Worm (Caenorhabditis elegans) whole organism, mixed stage, embryonic: ENCODE results near the gene str-225.
A peak's percentile ranks its signal among the peaks of the same experiment; 100 is the strongest.
"Not testable (repeated sequence)": the region's sequence is repeated elsewhere in the genome, so short reads cannot be mapped to it uniquely, and the experiment has no call there.

ENCODE experiments used
- M03D4.4 ChIP-seq: sonication (generic microtip); optimal IDR thresholded peaks from 2 replicates; lab custom pipeline; 2017; ENCODE audit warnings: mild to moderate bottlenecking, missing genetic modification characterization, missing compliant biosample characterization
- blmp-1 ChIP-seq: fragments of 150-350 bp; optimal IDR thresholded peaks from 2 replicates; lab custom pipeline; 2014; ENCODE audit warnings: missing biosample characterization, missing genetic modification characterization
- ceh-39 ChIP-seq: fragments of 150-350 bp; optimal IDR thresholded peaks from 2 replicates; lab custom pipeline; 2014; ENCODE audit warnings: missing biosample characterization, missing genetic modification characterization
- ceh-43 ChIP-seq: fragments of 200-800 bp; sonication (Bioruptor generic); optimal IDR thresholded peaks from 2 replicates; lab custom pipeline; 2018; ENCODE audit warnings: mild to moderate bottlenecking, missing genetic modification characterization, moderate library complexity, missing compliant biosample characterization
- cnd-1 ChIP-seq: fragments of 200-800 bp; sonication (Bioruptor generic); optimal IDR thresholded peaks from 2 replicates; lab custom pipeline; 2018; ENCODE audit warnings: mild to moderate bottlenecking, missing genetic modification characterization, missing compliant biosample characterization
- drap-1 ChIP-seq: fragments of 200-800 bp; sonication (Bioruptor generic); optimal IDR thresholded peaks from 3 replicates; lab custom pipeline; 2018; ENCODE audit warnings: mild to moderate bottlenecking, missing genetic modification characterization, missing compliant biosample characterization
- elt-3 ChIP-seq: fragments of 150-350 bp; optimal IDR thresholded peaks from 2 replicates; lab custom pipeline; 2014; ENCODE audit warnings: missing biosample characterization, missing genetic modification characterization
- flh-1 ChIP-seq: fragments of 200-800 bp; sonication (Bioruptor generic); optimal IDR thresholded peaks from 2 replicates; lab custom pipeline; 2018; ENCODE audit warnings: mild to moderate bottlenecking, missing genetic modification characterization, moderate library complexity, missing compliant biosample characterization
- ham-2 ChIP-seq: fragments of 200-800 bp; sonication (Bioruptor generic); optimal IDR thresholded peaks from 2 replicates; lab custom pipeline; 2018; ENCODE audit warnings: mild to moderate bottlenecking, missing genetic modification characterization, missing compliant biosample characterization
- hlh-1 ChIP-seq: fragments of 150-350 bp; optimal IDR thresholded peaks from 2 replicates; lab custom pipeline; 2014; ENCODE audit warnings: missing biosample characterization, missing genetic modification reagents, missing genetic modification characterization
- lsy-2 ChIP-seq: fragments of 150-350 bp; optimal IDR thresholded peaks from 2 replicates; lab custom pipeline; 2014; ENCODE audit warnings: missing biosample characterization, missing genetic modification characterization
- mab-5 ChIP-seq: fragments of 150-350 bp; optimal IDR thresholded peaks from 2 replicates; lab custom pipeline; 2014; ENCODE audit warnings: missing biosample characterization, missing genetic modification characterization
- mep-1 ChIP-seq: fragments of 150-350 bp; optimal IDR thresholded peaks from 2 replicates; lab custom pipeline; 2017; ENCODE audit warnings: missing biosample characterization, missing genetic modification reagents, missing genetic modification characterization, inconsistent platforms
- mls-2 ChIP-seq: sonication (generic microtip); optimal IDR thresholded peaks from 2 replicates; lab custom pipeline; 2016; ENCODE audit warnings: mild to moderate bottlenecking, missing genetic modification characterization, moderate library complexity, missing compliant biosample characterization
- nhr-2 ChIP-seq: fragments of 150-350 bp; optimal IDR thresholded peaks from 2 replicates; lab custom pipeline; 2014; ENCODE audit warnings: missing biosample characterization, missing genetic modification characterization
- nhr-237 ChIP-seq: fragments of 150-350 bp; optimal IDR thresholded peaks from 2 replicates; lab custom pipeline; 2014; ENCODE audit warnings: missing biosample characterization, missing genetic modification characterization
- nhr-28 ChIP-seq: fragments of 150-350 bp; optimal IDR thresholded peaks from 2 replicates; lab custom pipeline; 2014; ENCODE audit warnings: missing biosample characterization, missing genetic modification characterization
- nhr-76 ChIP-seq: sonication (generic microtip); optimal IDR thresholded peaks from 2 replicates; lab custom pipeline; 2017; ENCODE audit warnings: missing biosample characterization, missing genetic modification characterization
- sem-2 ChIP-seq: fragments of 200-800 bp; sonication (Bioruptor generic); optimal IDR thresholded peaks from 2 replicates; lab custom pipeline; 2018; ENCODE audit warnings: mild to moderate bottlenecking, missing genetic modification characterization, missing compliant biosample characterization
- snpc-4 ChIP-seq: fragments of 150-350 bp; optimal IDR thresholded peaks from 2 replicates; lab custom pipeline; 2014; ENCODE audit warnings: missing biosample characterization, missing genetic modification characterization
- tbx-8 ChIP-seq: fragments of 200-800 bp; sonication (Bioruptor generic); optimal IDR thresholded peaks from 2 replicates; lab custom pipeline; 2018; ENCODE audit warnings: mild to moderate bottlenecking, missing genetic modification characterization, moderate library complexity, missing compliant biosample characterization
- unc-120 ChIP-seq: sonication (generic microtip); optimal IDR thresholded peaks from 2 replicates; lab custom pipeline; 2017; ENCODE audit warnings: missing genetic modification characterization, missing compliant biosample characterization; ENCODE audit not compliant: poor library complexity, severe bottlenecking
- unc-39 ChIP-seq: fragments of 150-350 bp; optimal IDR thresholded peaks from 2 replicates; lab custom pipeline; 2014; ENCODE audit warnings: missing biosample characterization, missing genetic modification characterization
- zip-8 ChIP-seq: fragments of 150-350 bp; optimal IDR thresholded peaks from 2 replicates; lab custom pipeline; 2014; ENCODE audit warnings: missing biosample characterization, missing genetic modification characterization
- ztf-11 ChIP-seq: fragments of 150-350 bp; optimal IDR thresholded peaks from 2 replicates; lab custom pipeline; 2014; ENCODE audit warnings: missing biosample characterization, missing genetic modification characterization

str-225 gene

ce11 chrV:3549553-3549952 is 41.9 kb downstream of the str-225 start, which contains the start of gene sri-21:
sri-21 (plus strand) TSS chrV:3549853.
- TF ChIP-seq mls-2 (tag; lab: Kevin White, UChicago) (no peak), ceh-39 (tag; lab: Kevin White, UChicago) (no peak), tbx-8 (GFP tag; lab: Kevin White, UChicago) (no peak), nhr-237 (tag; lab: Kevin White, UChicago) (no peak), blmp-1 (tag; lab: Kevin White, UChicago) (no peak), unc-39 (tag; lab: Kevin White, UChicago) (no peak), mab-5 (no peak), nhr-28 (tag; lab: Kevin White, UChicago) (no peak), ztf-11 (tag; lab: Kevin White, UChicago) (no peak), elt-3 (no peak), nhr-76 (no peak), cnd-1 (tag; lab: Kevin White, UChicago) (no peak), nhr-2 (tag; lab: Kevin White, UChicago) (no peak), snpc-4 (tag; lab: Kevin White, UChicago) (no peak), drap-1 (GFP tag; lab: Kevin White, UChicago) (no peak), ham-2 (GFP tag; lab: Kevin White, UChicago) (no peak), flh-1 (GFP tag; lab: Kevin White, UChicago) (no peak), mep-1 (no peak), ceh-43 (GFP tag; lab: Kevin White, UChicago) (no peak), zip-8 (tag; lab: Kevin White, UChicago) (no peak)

- TF ChIP-seq mab-5 (no peak), flh-1 (GFP tag; lab: Kevin White, UChicago) (no peak), M03D4.4 (tag; lab: Kevin White, UChicago) (no peak)
Measured at ce11 chrV:3551765-3552164, 44.1 kb downstream of the str-225 start, which contains the start of gene grl-28. grl-28 (minus strand) TSS chrV:3551865.

ce11 chrV:3552740-3553469 is 45.3 kb downstream of the str-225 start, which contains the start of gene T24A6.20:
T24A6.20 (plus strand) TSS chrV:3553134.
- TF ChIP-seq cnd-1 (tag; lab: Kevin White, UChicago): no peak
- TF ChIP-seq ceh-39 (tag; lab: Kevin White, UChicago): peak; percentile 5
- no peak for TF ChIP-seq flh-1 (GFP tag; lab: Kevin White, UChicago)
- TF ChIP-seq tbx-8 (GFP tag; lab: Kevin White, UChicago): no peak
- no peak for TF ChIP-seq unc-120 (tag; lab: Kevin White, UChicago)
- TF ChIP-seq blmp-1 (tag; lab: Kevin White, UChicago): no peak

ce11 chrV:3554869-3555268 is 47.2 kb downstream of the str-225 start, which contains the start of gene grl-29:
grl-29 (minus strand) TSS chrV:3555236.
- TF ChIP-seq ceh-43 (GFP tag; lab: Kevin White, UChicago) (no peak), tbx-8 (GFP tag; lab: Kevin White, UChicago) (no peak), unc-120 (tag; lab: Kevin White, UChicago) (no peak), lsy-2 (tag; lab: Kevin White, UChicago) (no peak), sem-2 (no peak), mep-1 (no peak)

- TF ChIP-seq zip-8 (tag; lab: Kevin White, UChicago) (peak; percentile 20), ham-2 (GFP tag; lab: Kevin White, UChicago) (no peak)
Measured at ce11 chrV:3555986-3556385, 48.4 kb downstream of the str-225 start, which contains the start of gene grl-30. grl-30 (plus strand) TSS chrV:3556286.

ce11 chrV:3557422-3557821 is 49.8 kb downstream of the str-225 start, which contains the start of gene grl-31:
grl-31 (minus strand) TSS chrV:3557778.
- no peak for TF ChIP-seq nhr-28 (tag; lab: Kevin White, UChicago)
- TF ChIP-seq, all 35 proteins: peak for 0

- not testable (repeated sequence) for TF ChIP-seq hlh-1 (tag; lab: Kevin White, UChicago); nhr-28 (tag; lab: Kevin White, UChicago); ceh-43 (GFP tag; lab: Kevin White, UChicago)
Measured at ce11 chrV:3558744-3559143, 51.1 kb downstream of the str-225 start, which contains the start of gene T24A6.1. T24A6.1 (plus strand) TSS chrV:3559044.
